Worm (Caenorhabditis elegans) whole organism, L1 larva: ENCODE data around the gene vang-1.

Experiments used
- C34B4.2 ChIP-seq: sonication (generic microtip); optimal IDR thresholded peaks from 2 replicates; lab custom pipeline; 2017; ENCODE audit warnings: mild to moderate bottlenecking, missing genetic modification characterization, missing compliant biosample characterization
- aha-1 ChIP-seq: fragments of 150-350 bp; optimal IDR thresholded peaks from 2 replicates; lab custom pipeline; 2014; ENCODE audit warnings: missing biosample characterization, missing genetic modification characterization
- aly-2 ChIP-seq: fragments of 150-350 bp; optimal IDR thresholded peaks from 2 replicates; lab custom pipeline; 2014; ENCODE audit warnings: missing biosample characterization, missing genetic modification characterization
- ceh-8 ChIP-seq: fragments of 200-800 bp; sonication (Bioruptor generic); optimal IDR thresholded peaks from 2 replicates; lab custom pipeline; 2018; ENCODE audit warnings: mild to moderate bottlenecking, missing genetic modification characterization, moderate library complexity, missing compliant biosample characterization
- efl-1 ChIP-seq, 4 experiments: fragments of 150-350 bp; optimal IDR thresholded peaks in 3 of 4; peaks in 1 of 4; 1 replicate in 1 of 4; 2 replicates in 3 of 4; lab custom pipeline; 2014; ENCODE audit warnings: missing biosample characterization in 2 of 4, missing genetic modification characterization in 2 of 4, missing genetic modification reagents in 2 of 4
- efl-3 ChIP-seq: fragments of 200-800 bp; sonication (Bioruptor generic); optimal IDR thresholded peaks from 2 replicates; lab custom pipeline; 2018; ENCODE audit warnings: mild to moderate bottlenecking, missing genetic modification characterization, missing compliant biosample characterization
- egl-13 ChIP-seq: sonication (generic microtip); optimal IDR thresholded peaks from 2 replicates; lab custom pipeline; 2016; ENCODE audit warnings: missing genotype, missing genetic modification reagents, missing genetic modification characterization, missing compliant biosample characterization
- egl-27 ChIP-seq, 2 experiments: fragments of 150-350 bp in 1 of 2; sonication (generic microtip); optimal IDR thresholded peaks; 3 replicates each; lab custom pipeline; 2017 to 2018; ENCODE audit warnings: missing biosample characterization in 2 of 2, missing genetic modification characterization in 2 of 2, missing genetic modification reagents in 2 of 2
- fkh-10 ChIP-seq: sonication (generic microtip); optimal IDR thresholded peaks from 2 replicates; lab custom pipeline; 2017; ENCODE audit warnings: missing biosample characterization, missing genetic modification reagents, missing genetic modification characterization
- fkh-8 ChIP-seq: sonication (generic microtip); optimal IDR thresholded peaks from 2 replicates; lab custom pipeline; 2016; ENCODE audit warnings: mild to moderate bottlenecking, missing genetic modification characterization, missing compliant biosample characterization
- fos-1 ChIP-seq: fragments of 150-350 bp; optimal IDR thresholded peaks from 2 replicates; lab custom pipeline; 2014; ENCODE audit warnings: missing biosample characterization, missing genetic modification characterization
- hlh-4 ChIP-seq: sonication (generic microtip); optimal IDR thresholded peaks from 2 replicates; lab custom pipeline; 2016; ENCODE audit warnings: mild to moderate bottlenecking, missing genetic modification characterization, missing compliant biosample characterization
- hpl-2 ChIP-seq: fragments of 150-350 bp; optimal IDR thresholded peaks from 2 replicates; lab custom pipeline; 2014; ENCODE audit warnings: missing biosample characterization, missing genetic modification reagents, missing genetic modification characterization
- irx-1 ChIP-seq: sonication (generic microtip); optimal IDR thresholded peaks from 2 replicates; lab custom pipeline; 2016; ENCODE audit warnings: missing genetic modification characterization, missing compliant biosample characterization
- lin-13 ChIP-seq: fragments of 150-350 bp; optimal IDR thresholded peaks from 2 replicates; lab custom pipeline; 2014; ENCODE audit warnings: missing biosample characterization, missing genetic modification reagents, missing genetic modification characterization
- lin-14 ChIP-seq: fragments of 200-800 bp; sonication (Bioruptor generic); optimal IDR thresholded peaks from 2 replicates; lab custom pipeline; 2018; ENCODE audit warnings: mild to moderate bottlenecking, missing genetic modification characterization, moderate library complexity, missing compliant biosample characterization
- lin-35 ChIP-seq, 2 experiments: fragments of 150-350 bp; optimal IDR thresholded peaks; 2 replicates each; lab custom pipeline; 2014; ENCODE audit warnings: missing biosample characterization in 2 of 2, missing genetic modification characterization in 2 of 2, missing genetic modification reagents in 2 of 2
- mep-1 ChIP-seq: fragments of 150-350 bp; optimal IDR thresholded peaks from 2 replicates; lab custom pipeline; 2014; ENCODE audit warnings: missing biosample characterization, missing genetic modification characterization
- nhr-237 ChIP-seq: fragments of 150-350 bp; optimal IDR thresholded peaks from 2 replicates; lab custom pipeline; 2014; ENCODE audit warnings: missing biosample characterization, missing genetic modification characterization
- nhr-76 ChIP-seq: sonication (generic microtip); optimal IDR thresholded peaks from 2 replicates; lab custom pipeline; 2017; ENCODE audit warnings: missing biosample characterization, missing genetic modification characterization
- nhr-90 ChIP-seq: sonication (generic microtip); optimal IDR thresholded peaks from 2 replicates; lab custom pipeline; 2016; ENCODE audit warnings: mild to moderate bottlenecking, missing genetic modification characterization, missing compliant biosample characterization; ENCODE audit not compliant: poor library complexity
- pax-3 ChIP-seq: fragments of 200-800 bp; sonication (Bioruptor generic); optimal IDR thresholded peaks from 2 replicates; lab custom pipeline; 2018; ENCODE audit warnings: mild to moderate bottlenecking, missing genetic modification characterization, moderate library complexity, missing compliant biosample characterization
- sox-4 ChIP-seq: sonication (generic microtip); optimal IDR thresholded peaks from 2 replicates; lab custom pipeline; 2016; ENCODE audit warnings: missing genetic modification characterization, missing compliant biosample characterization
- sptf-1 ChIP-seq: fragments of 150-350 bp; optimal IDR thresholded peaks from 2 replicates; lab custom pipeline; 2014; ENCODE audit warnings: missing biosample characterization, missing genetic modification characterization
- sup-37 ChIP-seq: fragments of 200-800 bp; sonication (Bioruptor generic); optimal IDR thresholded peaks from 2 replicates; lab custom pipeline; 2018; ENCODE audit warnings: mild to moderate bottlenecking, missing genetic modification characterization, missing compliant biosample characterization
- tbx-2 ChIP-seq: sonication (generic microtip); optimal IDR thresholded peaks from 2 replicates; lab custom pipeline; 2016; ENCODE audit warnings: missing genetic modification characterization, missing compliant biosample characterization
- unc-130 ChIP-seq: fragments of 150-350 bp; optimal IDR thresholded peaks from 2 replicates; lab custom pipeline; 2017; ENCODE audit warnings: missing biosample characterization, missing genetic modification characterization, inconsistent platforms
- unc-30 ChIP-seq: sonication (generic microtip); optimal IDR thresholded peaks from 2 replicates; lab custom pipeline; 2017; ENCODE audit warnings: missing biosample characterization, missing genetic modification characterization
- unc-98 ChIP-seq: fragments of 200-800 bp; sonication (Bioruptor generic); IDR thresholded peaks from 2 replicates; pipeline ENCODE4 v1.3.6; 2022; ENCODE audit warnings: missing genetic modification characterization, missing compliant biosample characterization
- zip-4 ChIP-seq: fragments of 200-800 bp; sonication (Bioruptor generic); optimal IDR thresholded peaks from 2 replicates; lab custom pipeline; 2018; ENCODE audit warnings: mild to moderate bottlenecking, missing genetic modification characterization, moderate library complexity, missing compliant biosample characterization

Gene vang-1

ce11 chrX:2920456-2920855 lies 34.8 kb downstream of the vang-1 start:
- no peak for TF ChIP-seq unc-98

ce11 chrX:2921737-2922136 lies 36.1 kb downstream of the vang-1 start:
- TF ChIP-seq nhr-90 (tag; lab: Kevin White, UChicago) (no peak), aly-2 (tag; lab: Kevin White, UChicago) (no peak), C34B4.2 (tag; lab: Kevin White, UChicago) (no peak), efl-3 (GFP tag; lab: Kevin White, UChicago) (no peak), irx-1 (tag; lab: Kevin White, UChicago) (no peak), ceh-8 (no peak), lin-13 (no peak), pax-3 (no peak)

- TF ChIP-seq sup-37 (GFP tag; lab: Kevin White, UChicago), result no peak
- TF ChIP-seq zip-4 (GFP tag; lab: Kevin White, UChicago), result no peak
Observed at ce11 chrX:2922602-2923203, 37.0 kb downstream of the vang-1 start.

ce11 chrX:2923888-2924287 lies 38.2 kb downstream of the vang-1 start, which contains the start of gene hst-3.2:
TSS of gene hst-3.2 (minus strand) at chrX:2923988.
- TF ChIP-seq sptf-1 (tag; lab: Kevin White, UChicago) (no peak), sup-37 (GFP tag; lab: Kevin White, UChicago) (no peak), mep-1 (tag; lab: Kevin White, UChicago) (no peak), nhr-237 (tag; lab: Kevin White, UChicago) (no peak), hpl-2 (GFP tag; lab: Kevin White, UChicago) (no peak), egl-13 (tag; lab: Kevin White, UChicago) (no peak), egl-27 (tag; optimal IDR thresholded peaks at IDR 0.05; lab: Kevin White, UChicago) (no peak), unc-30 (tag; lab: Kevin White, UChicago) (no peak), nhr-76 (tag; lab: Kevin White, UChicago) (no peak), aha-1 (tag; lab: Kevin White, UChicago) (no peak), unc-130 (tag; lab: Kevin White, UChicago) (no peak), fos-1 (tag; lab: Kevin White, UChicago) (no peak), fkh-8 (tag; lab: Kevin White, UChicago) (no peak), efl-3 (GFP tag; lab: Kevin White, UChicago) (no peak), irx-1 (tag; lab: Kevin White, UChicago) (no peak), lin-35 (GFP tag; optimal IDR thresholded peaks at IDR 0.05; lab: Kevin White, UChicago) (no peak), hlh-4 (tag; lab: Kevin White, UChicago) (no peak)

- peak; percentile 24 for TF ChIP-seq tbx-2 (tag; lab: Kevin White, UChicago)
- no peak for TF ChIP-seq fkh-10
- peak; percentile 33 for TF ChIP-seq lin-14 (GFP tag; lab: Kevin White, UChicago)
Observed at ce11 chrX:2924438-2924837, 38.8 kb downstream of the vang-1 start.

ce11 chrX:2925950-2926349 lies 40.3 kb downstream of the vang-1 start:
- TF ChIP-seq sox-4 (tag; lab: Kevin White, UChicago), result no peak
- no peak for TF ChIP-seq lin-13
- TF ChIP-seq efl-1 (optimal IDR thresholded peaks at IDR 0.05; lab: Kevin White, UChicago), result no peak
- TF ChIP-seq efl-1 (GFP tag; optimal IDR thresholded peaks at IDR 0.05 in 1 of 2; lab: Kevin White, UChicago), result peak in 1 of 2 experiments; percentile 56
- TF ChIP-seq lin-14 (GFP tag; lab: Kevin White, UChicago), result peak; percentile 24
